Fruit fly (Drosophila melanogaster) whole organism, embryonic: ENCODE data around the gene CG13989.

Source experiments
- ATbp ChIP-seq: fragments of 200-800 bp; sonication (Bioruptor generic); optimal IDR thresholded peaks from 2 replicates; lab custom pipeline; 2017; ENCODE audit warnings: missing biosample characterization, mild to moderate bottlenecking, missing genetic modification characterization, missing genetic modification reagents
- B-H2 ChIP-seq: fragments of 200-800 bp; sonication (Bioruptor generic); optimal IDR thresholded peaks from 2 replicates; lab custom pipeline; 2018; ENCODE audit warnings: missing biosample characterization, mild to moderate bottlenecking, missing genetic modification characterization
- CG10543 ChIP-seq: fragments of 200-800 bp; sonication (Bioruptor generic); optimal IDR thresholded peaks from 3 replicates; lab custom pipeline; 2017; ENCODE audit warnings: missing biosample characterization, mild to moderate bottlenecking, missing genetic modification characterization, moderate library complexity
- CG11247 ChIP-seq: fragments of 200-800 bp; sonication (Bioruptor generic); IDR thresholded peaks from 2 replicates; pipeline ENCODE4 v1.3.6; 2022; ENCODE audit warnings: missing biosample characterization, missing genetic modification characterization
- CG12104 ChIP-seq: fragments of 200-800 bp; sonication (Bioruptor generic); optimal IDR thresholded peaks from 3 replicates; lab custom pipeline; 2016; ENCODE audit warnings: missing biosample characterization, missing genetic modification characterization
- CG12155 ChIP-seq: fragments of 200-800 bp; sonication (Bioruptor generic); optimal IDR thresholded peaks from 3 replicates; lab custom pipeline; 2016; ENCODE audit warnings: missing biosample characterization, missing genetic modification characterization
- CG13775 ChIP-seq: fragments of 200-800 bp; sonication (Bioruptor generic); optimal IDR thresholded peaks from 3 replicates; lab custom pipeline; 2017; ENCODE audit warnings: missing biosample characterization, mild to moderate bottlenecking, missing genetic modification characterization
- CG15011 ChIP-seq: fragments of 200-800 bp; sonication (Bioruptor generic); optimal IDR thresholded peaks from 3 replicates; lab custom pipeline; 2018; ENCODE audit warnings: missing biosample characterization, mild to moderate bottlenecking, missing genetic modification characterization
- CG15269 ChIP-seq: fragments of 200-800 bp; sonication (Bioruptor generic); optimal IDR thresholded peaks from 2 replicates; lab custom pipeline; 2018; ENCODE audit warnings: missing biosample characterization, mild to moderate bottlenecking, missing genetic modification characterization, moderate library complexity
- CG17361 ChIP-seq: fragments of 200-800 bp; sonication (Bioruptor generic); IDR thresholded peaks from 3 replicates; pipeline ENCODE4 v1.3.6; 2022; ENCODE audit warnings: missing biosample characterization, missing genetic modification characterization
- CG17385 ChIP-seq: fragments of 200-800 bp; sonication (Bioruptor generic); optimal IDR thresholded peaks from 3 replicates; lab custom pipeline; 2018; ENCODE audit warnings: missing biosample characterization, mild to moderate bottlenecking, missing genetic modification characterization
- CG31441 ChIP-seq: fragments of 200-800 bp; sonication (Bioruptor generic); IDR thresholded peaks from 2 replicates; pipeline ENCODE4 v1.3.6; 2022; ENCODE audit warnings: missing biosample characterization, missing genetic modification characterization
- CG3163 ChIP-seq: fragments of 200-800 bp; sonication (Bioruptor generic); optimal IDR thresholded peaks from 3 replicates; lab custom pipeline; 2016; ENCODE audit warnings: missing biosample characterization, missing genetic modification characterization
- CG34422 ChIP-seq: fragments of 200-800 bp; sonication (Bioruptor generic); IDR thresholded peaks from 3 replicates; pipeline ENCODE4 v1.3.6; 2022; ENCODE audit warnings: missing biosample characterization, missing genetic modification characterization
- CG3838 ChIP-seq: fragments of 200-800 bp; sonication (Bioruptor generic); optimal IDR thresholded peaks from 3 replicates; lab custom pipeline; 2016; ENCODE audit warnings: missing biosample characterization, missing genetic modification characterization
- CG42726 ChIP-seq: fragments of 200-800 bp; sonication (Bioruptor generic); IDR thresholded peaks from 2 replicates; pipeline ENCODE4 v1.3.6; 2022; ENCODE audit warnings: missing biosample characterization, missing genetic modification characterization; ENCODE audit not compliant: partially characterized antibody
- CG4424 ChIP-seq: fragments of 200-800 bp; sonication (Bioruptor generic); optimal IDR thresholded peaks from 3 replicates; lab custom pipeline; 2016; ENCODE audit warnings: missing biosample characterization, missing genetic modification characterization
- CG4730 ChIP-seq: fragments of 200-800 bp; sonication (Bioruptor generic); IDR thresholded peaks from 2 replicates; pipeline ENCODE4 v1.3.6; 2022; ENCODE audit warnings: missing biosample characterization, missing genetic modification characterization
- CG6272 ChIP-seq: fragments of 200-800 bp; sonication (Bioruptor generic); IDR thresholded peaks from 2 replicates; pipeline ENCODE4 v1.3.6; 2022; ENCODE audit warnings: missing biosample characterization, missing genetic modification characterization
- CG6689 ChIP-seq: fragments of 200-800 bp; sonication (Bioruptor generic); IDR thresholded peaks from 2 replicates; pipeline ENCODE4 v1.3.6; 2022; ENCODE audit warnings: missing biosample characterization, missing genetic modification characterization
- CG6813 ChIP-seq: fragments of 200-800 bp; sonication (Bioruptor generic); optimal IDR thresholded peaks from 2 replicates; lab custom pipeline; 2017; ENCODE audit warnings: missing biosample characterization, missing genetic modification characterization, mild to moderate bottlenecking, moderate library complexity, missing genetic modification reagents
- CG7745 ChIP-seq: fragments of 200-800 bp; sonication (Bioruptor generic); optimal IDR thresholded peaks from 2 replicates; lab custom pipeline; 2018; ENCODE audit warnings: missing biosample characterization, mild to moderate bottlenecking, missing genetic modification characterization, moderate library complexity
- CG8944 ChIP-seq: fragments of 200-800 bp; sonication (Bioruptor generic); optimal IDR thresholded peaks from 3 replicates; lab custom pipeline; 2016; ENCODE audit warnings: missing biosample characterization, missing genetic modification characterization
- CHES-1-like ChIP-seq: fragments of 200-800 bp; sonication (Bioruptor generic); optimal IDR thresholded peaks from 2 replicates; lab custom pipeline; 2016; ENCODE audit warnings: missing biosample characterization, missing genetic modification characterization
- ERR ChIP-seq: fragments of 200-800 bp; sonication (Bioruptor generic); optimal IDR thresholded peaks from 2 replicates; lab custom pipeline; 2016; ENCODE audit warnings: missing biosample characterization, missing genetic modification characterization
- Fer1 ChIP-seq: fragments of 200-800 bp; sonication (Bioruptor generic); optimal IDR thresholded peaks from 2 replicates; lab custom pipeline; 2017; ENCODE audit warnings: missing biosample characterization, mild to moderate bottlenecking, missing genetic modification characterization
- HLHmδ ChIP-seq: fragments of 200-800 bp; sonication (Bioruptor generic); optimal IDR thresholded peaks from 2 replicates; lab custom pipeline; 2018; ENCODE audit warnings: missing biosample characterization, mild to moderate bottlenecking, missing genetic modification characterization, moderate library complexity
- HmgD ChIP-seq: fragments of 200-800 bp; sonication (Bioruptor generic); optimal IDR thresholded peaks from 3 replicates; lab custom pipeline; 2016; ENCODE audit warnings: missing biosample characterization, missing genetic modification characterization
- Mad ChIP-seq: fragments of 200-800 bp; sonication (Bioruptor generic); optimal IDR thresholded peaks from 2 replicates; lab custom pipeline; 2016; ENCODE audit warnings: missing biosample characterization, missing genetic modification characterization
- Pdp1 ChIP-seq, 2 experiments: fragments of 200-800 bp; sonication (Bioruptor generic); optimal IDR thresholded peaks; 3 replicates each; lab custom pipeline; 2016; ENCODE audit warnings: missing biosample characterization in 2 of 2, missing genetic modification characterization in 2 of 2, mild to moderate bottlenecking in 1 of 2, moderate library complexity in 1 of 2
- Xrp1 ChIP-seq: fragments of 200-800 bp; sonication (Bioruptor generic); IDR thresholded peaks from 2 replicates; pipeline ENCODE4 v1.3.6; 2022; ENCODE audit warnings: missing biosample characterization, missing genetic modification characterization
- al ChIP-seq: fragments of 200-800 bp; sonication (Bioruptor generic); IDR thresholded peaks from 2 replicates; pipeline ENCODE4 v1.3.6; 2022; ENCODE audit warnings: missing biosample characterization, missing genetic modification characterization
- ara ChIP-seq: fragments of 200-800 bp; sonication (Bioruptor generic); IDR thresholded peaks from 2 replicates; pipeline ENCODE4 v1.3.6; 2022; ENCODE audit warnings: missing biosample characterization, missing genetic modification characterization
- bab2 ChIP-seq: fragments of 200-800 bp; sonication (Bioruptor generic); optimal IDR thresholded peaks from 2 replicates; lab custom pipeline; 2016; ENCODE audit warnings: missing biosample characterization, missing genetic modification characterization
- cato ChIP-seq: fragments of 200-800 bp; sonication (Bioruptor generic); optimal IDR thresholded peaks from 2 replicates; lab custom pipeline; 2016; ENCODE audit warnings: missing biosample characterization, missing genetic modification characterization, borderline replicate concordance
- ems ChIP-seq: fragments of 200-800 bp; sonication (Bioruptor generic); optimal IDR thresholded peaks from 3 replicates; lab custom pipeline; 2016; ENCODE audit warnings: missing biosample characterization, missing genetic modification characterization
- esg ChIP-seq: fragments of 200-800 bp; sonication (Bioruptor generic); conservative IDR thresholded peaks from 2 replicates; pipeline ENCODE4 v1.3.6; 2022; ENCODE audit warnings: missing biosample characterization, missing genetic modification characterization
- gem ChIP-seq: fragments of 200-800 bp; sonication (Bioruptor generic); optimal IDR thresholded peaks from 2 replicates; lab custom pipeline; 2019; ENCODE audit warnings: missing biosample characterization, mild to moderate bottlenecking, missing genetic modification characterization, moderate library complexity
- gfzf ChIP-seq: fragments of 200-800 bp; sonication (Bioruptor generic); optimal IDR thresholded peaks from 2 replicates; lab custom pipeline; 2016; ENCODE audit warnings: missing biosample characterization, mild to moderate bottlenecking, missing genetic modification characterization, moderate library complexity
- hb ChIP-seq: fragments of 200-800 bp; sonication (Bioruptor generic); IDR thresholded peaks from 3 replicates; pipeline ENCODE4 v1.3.6; 2022; ENCODE audit warnings: missing biosample characterization, missing genetic modification characterization; ENCODE audit not compliant: partially characterized antibody
- jing ChIP-seq: fragments of 200-800 bp; sonication (Bioruptor generic); optimal IDR thresholded peaks from 2 replicates; lab custom pipeline; 2018; ENCODE audit warnings: missing biosample characterization, mild to moderate bottlenecking, missing genetic modification characterization
- nau ChIP-seq: fragments of 200-800 bp; sonication (Bioruptor generic); optimal IDR thresholded peaks from 3 replicates; lab custom pipeline; 2017; ENCODE audit warnings: missing biosample characterization, mild to moderate bottlenecking, missing genetic modification characterization, missing genetic modification reagents
- pho ChIP-seq: fragments of 200-800 bp; sonication (Bioruptor generic); optimal IDR thresholded peaks from 2 replicates; lab custom pipeline; 2016; ENCODE audit warnings: missing biosample characterization, missing genetic modification characterization
- pzg ChIP-seq: fragments of 200-800 bp; sonication (Bioruptor generic); optimal IDR thresholded peaks from 3 replicates; lab custom pipeline; 2018; ENCODE audit warnings: missing biosample characterization, mild to moderate bottlenecking, missing genetic modification characterization, moderate library complexity
- row ChIP-seq: fragments of 200-800 bp; sonication (Bioruptor generic); IDR thresholded peaks from 3 replicates; pipeline ENCODE4 v1.3.6; 2022; ENCODE audit warnings: missing biosample characterization, missing genetic modification characterization
- slp2 ChIP-seq: fragments of 200-800 bp; sonication (Bioruptor generic); optimal IDR thresholded peaks from 2 replicates; lab custom pipeline; 2016; ENCODE audit warnings: missing biosample characterization, missing genetic modification characterization
- sr ChIP-seq: fragments of 200-800 bp; sonication (Bioruptor generic); IDR thresholded peaks from 3 replicates; pipeline ENCODE4 v1.3.6; 2022; ENCODE audit warnings: missing biosample characterization, missing genetic modification characterization
- ssp ChIP-seq: fragments of 200-800 bp; sonication (Bioruptor generic); IDR thresholded peaks from 2 replicates; pipeline ENCODE4 v1.3.6; 2022; ENCODE audit warnings: missing biosample characterization, missing genetic modification characterization
- zfh1 ChIP-seq: fragments of 200-800 bp; sonication (Bioruptor generic); IDR thresholded peaks from 3 replicates; pipeline ENCODE4 v1.3.6; 2022; ENCODE audit warnings: missing biosample characterization, missing genetic modification characterization

CG13989 gene

dm6 chr2L:6178740-6179633 is 18.8 kb downstream of the CG13989 start, which contains the start of gene smal (continued):
- TF ChIP-seq al (GFP tag; lab: Robert Waterston, UW), result no peak
- TF ChIP-seq CG15011, result no peak
- peak; percentile 1 for TF ChIP-seq CG13775 (GFP tag; lab: Kevin White, UChicago)
- no peak for TF ChIP-seq ssp (GFP tag; lab: Robert Waterston, UW)
- TF ChIP-seq gem, result no peak
- TF ChIP-seq CG8944, result no peak
- no peak for TF ChIP-seq CG4424 (GFP tag; lab: Kevin White, UChicago)
- no peak for TF ChIP-seq slp2 (GFP tag; lab: Kevin White, UChicago)
- TF ChIP-seq CG12155 (GFP tag; lab: Kevin White, UChicago), result no peak
- no peak for TF ChIP-seq gfzf (GFP tag; lab: Kevin White, UChicago)
- peak in 1 of 2 experiments; percentile 36 for TF ChIP-seq Pdp1 (GFP tag; optimal IDR thresholded peaks at IDR 0.05; lab: Kevin White, UChicago)
- TF ChIP-seq CG34422, result 0 out of 3 replicates have a peak, but pooled peaks have one; percentile 35
- 0 out of 3 replicates have a peak, but pooled peaks have one; percentile 57 for TF ChIP-seq hb (GFP tag; lab: Robert Waterston, UW)
- no peak for TF ChIP-seq CG6689 (GFP tag; lab: Robert Waterston, UW)
- TF ChIP-seq HmgD, result no peak
- no peak for TF ChIP-seq ERR (GFP tag; lab: Kevin White, UChicago)
- peak; percentile 23 for TF ChIP-seq jing (GFP tag; lab: Kevin White, UChicago)
- no peak for TF ChIP-seq Fer1
- TF ChIP-seq CG31441 (GFP tag; lab: Robert Waterston, UW), result no peak; the same call in 1 of the 2 replicates
- peak; percentile 26; the same call in 1 of the 2 replicates for TF ChIP-seq CG11247 (GFP tag; lab: Robert Waterston, UW)
- 0 out of 2 replicates have a peak, but pooled peaks have one; percentile 12 for TF ChIP-seq CG6272
- TF ChIP-seq CG12104 (GFP tag; lab: Kevin White, UChicago), result no peak
- peak; percentile 8 for TF ChIP-seq ems (GFP tag; lab: Kevin White, UChicago)
- TF ChIP-seq Mad (GFP tag; lab: Kevin White, UChicago), result no peak
- peak; percentile 31; the same call in 1 of the 3 replicates for TF ChIP-seq zfh1 (GFP tag; lab: Robert Waterston, UW)
- TF ChIP-seq CG42726 (GFP tag; lab: Robert Waterston, UW), result peak; percentile 65; the same call in 1 of the 2 replicates
- TF ChIP-seq ara, result no peak
- peak; percentile 35 for TF ChIP-seq CG10543 (GFP tag; lab: Kevin White, UChicago)
- TF ChIP-seq CHES-1-like, result no peak
- TF ChIP-seq CG7745 (tag; lab: Kevin White, UChicago), result no peak
- peak; percentile 92 for TF ChIP-seq HLHmδ (GFP tag; lab: Kevin White, UChicago)
- no peak for TF ChIP-seq esg
- no peak for TF ChIP-seq CG3838 (GFP tag; lab: Kevin White, UChicago)
- TF ChIP-seq row (GFP tag; lab: Robert Waterston, UW), result peak; percentile 5; the same call in 1 of the 3 replicates
- no peak for TF ChIP-seq Xrp1 (GFP tag; lab: Robert Waterston, UW)
- TF ChIP-seq pho (GFP tag; lab: Kevin White, UChicago), result no peak
- TF ChIP-seq CG6813 (GFP tag; lab: Kevin White, UChicago), result peak; percentile 45
- TF ChIP-seq pzg (GFP tag; lab: Kevin White, UChicago), result no peak
- no peak for TF ChIP-seq B-H2 (GFP tag; lab: Kevin White, UChicago)
- TF ChIP-seq CG3163 (GFP tag; lab: Kevin White, UChicago), result peak; percentile 94
- TF ChIP-seq sr, result 0 out of 3 replicates have a peak, but pooled peaks have one; percentile 32
- peak; percentile 35 for TF ChIP-seq nau (GFP tag; lab: Kevin White, UChicago)
- no peak for TF ChIP-seq CG15269 (tag; lab: Kevin White, UChicago)
- TF ChIP-seq CG4730 (GFP tag; lab: Robert Waterston, UW), result no peak
- TF ChIP-seq bab2 (GFP tag; lab: Kevin White, UChicago), result no peak
- no peak for TF ChIP-seq CG17361 (GFP tag; lab: Robert Waterston, UW)
- TF ChIP-seq ATbp, result no peak
- peak; percentile 8 for TF ChIP-seq CG17385
- no peak for TF ChIP-seq cato (GFP tag; lab: Kevin White, UChicago)
